Worm (Caenorhabditis elegans): ENCODE results near the gene srw-140.

DNA sequence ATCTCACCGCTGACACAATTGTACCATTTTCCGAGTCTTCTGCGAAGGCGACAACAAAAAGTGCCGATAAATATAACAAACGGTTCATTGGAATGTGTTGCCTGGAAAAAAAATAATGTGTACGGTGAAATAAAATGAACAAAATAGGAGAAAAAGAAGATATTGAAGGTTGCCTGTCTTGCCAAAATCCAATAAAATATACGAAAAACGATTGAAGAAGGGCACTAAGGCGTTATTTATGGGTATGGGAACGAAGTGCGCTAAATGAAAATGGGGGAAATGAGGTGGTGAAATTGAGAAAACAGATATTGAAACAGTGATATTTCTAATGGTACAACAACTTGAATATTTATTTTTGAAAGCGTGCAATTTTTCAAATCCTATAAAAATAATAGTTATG, 32.7 kb downstream of the srw-140 start, which contains the start of gene Y47A7.2:
- TF ChIP-seq dao-5 (tag; optimal IDR thresholded peaks at IDR 0.05) (no peak), him-1 (tag; optimal IDR thresholded peaks at IDR 0.05) (no peak), W03F9.2 (tag; optimal IDR thresholded peaks at IDR 0.05) (no peak)
